Worm (Caenorhabditis elegans) whole organism, L1 larva: Measurements from ENCODE around the gene E02H9.9.

Source experiments
- aly-2 ChIP-seq: fragments of 150-350 bp; optimal IDR thresholded peaks from 2 replicates; lab custom pipeline; 2014; ENCODE audit warnings: missing biosample characterization, missing genetic modification characterization
- dpl-1 ChIP-seq, 3 experiments: fragments of 150-350 bp in 2 of 3; sonication (generic microtip) in 1 of 3; optimal IDR thresholded peaks; 2 replicates each; lab custom pipeline; 2014 to 2017; ENCODE audit warnings: missing biosample characterization in 3 of 3, missing genetic modification characterization in 3 of 3, missing genetic modification reagents in 3 of 3
- egl-27 ChIP-seq, 2 experiments: fragments of 150-350 bp in 1 of 2; sonication (generic microtip); optimal IDR thresholded peaks; 3 replicates each; lab custom pipeline; 2017 to 2018; ENCODE audit warnings: missing biosample characterization in 2 of 2, missing genetic modification characterization in 2 of 2, missing genetic modification reagents in 2 of 2
- fos-1 ChIP-seq: fragments of 150-350 bp; optimal IDR thresholded peaks from 2 replicates; lab custom pipeline; 2014; ENCODE audit warnings: missing biosample characterization, missing genetic modification characterization
- hlh-4 ChIP-seq: sonication (generic microtip); optimal IDR thresholded peaks from 2 replicates; lab custom pipeline; 2016; ENCODE audit warnings: mild to moderate bottlenecking, missing genetic modification characterization, missing compliant biosample characterization
- lin-15B ChIP-seq: fragments of 150-350 bp; sonication (generic microtip); optimal IDR thresholded peaks from 3 replicates; lab custom pipeline; 2014; ENCODE audit warnings: missing biosample characterization, missing genetic modification characterization
- lin-39 ChIP-seq: fragments of 150-350 bp; optimal IDR thresholded peaks from 2 replicates; lab custom pipeline; 2014; ENCODE audit warnings: missing biosample characterization, missing genetic modification reagents, missing genetic modification characterization
- lsy-2 ChIP-seq, 2 experiments: fragments of 150-350 bp; optimal IDR thresholded peaks; 2 replicates each; lab custom pipeline; 2014; ENCODE audit warnings: missing biosample characterization in 2 of 2, missing genetic modification characterization in 2 of 2
- mef-2 ChIP-seq: fragments of 150-350 bp; optimal IDR thresholded peaks from 2 replicates; lab custom pipeline; 2014; ENCODE audit warnings: missing biosample characterization, missing genetic modification characterization
- pqm-1 ChIP-seq: sonication (generic microtip); optimal IDR thresholded peaks from 3 replicates; lab custom pipeline; 2017; ENCODE audit warnings: missing biosample characterization, missing genetic modification characterization
- unc-62 ChIP-seq: fragments of 150-350 bp; optimal IDR thresholded peaks from 2 replicates; lab custom pipeline; 2014; ENCODE audit warnings: missing biosample characterization, missing genetic modification reagents, missing genetic modification characterization
- ztf-11 ChIP-seq, 2 experiments: sonication (generic microtip); optimal IDR thresholded peaks; 2 replicates each; lab custom pipeline; 2016 to 2017; ENCODE audit warnings: missing genetic modification characterization in 2 of 2, missing biosample characterization in 1 of 2, missing compliant biosample characterization in 1 of 2

- TF ChIP-seq lin-39 (tag; lab: Kevin White, UChicago): no peak
- TF ChIP-seq mef-2 (tag; lab: Kevin White, UChicago): no peak
- no peak for TF ChIP-seq aly-2 (tag; lab: Kevin White, UChicago)
- no peak for TF ChIP-seq lsy-2 (tag; optimal IDR thresholded peaks at IDR 0.05; lab: Kevin White, UChicago)
- TF ChIP-seq pqm-1 (tag; lab: Kevin White, UChicago): no peak
- no peak for TF ChIP-seq hlh-4 (tag; lab: Kevin White, UChicago)
- TF ChIP-seq unc-62 (GFP tag; lab: Kevin White, UChicago): no peak
- no peak for TF ChIP-seq dpl-1 (GFP tag; optimal IDR thresholded peaks at IDR 0.05; lab: Kevin White, UChicago)
- TF ChIP-seq ztf-11 (tag; optimal IDR thresholded peaks at IDR 0.05; lab: Kevin White, UChicago): no peak
- no peak for TF ChIP-seq lin-15B (tag; lab: Kevin White, UChicago)
- TF ChIP-seq fos-1: no peak
- no peak for TF ChIP-seq egl-27 (tag; optimal IDR thresholded peaks at IDR 0.05; lab: Kevin White, UChicago)
These were observed 13.3 kb downstream of the E02H9.9 start, which contains the start of gene nhr-121 for ce11 chrIII:2454757-2455306.
